Fruit fly (Drosophila melanogaster) whole organism, wandering third instar larva: ENCODE data around the gene IKKbeta.

Experiments
- CrebA ChIP-seq: fragments of 200-800 bp; sonication (Bioruptor generic); optimal IDR thresholded peaks from 2 replicates; lab custom pipeline; 2016; ENCODE audit warnings: missing biosample characterization, mild to moderate bottlenecking, missing genetic modification characterization, borderline replicate concordance
- GATAd ChIP-seq: sonication (Bioruptor generic); optimal IDR thresholded peaks from 2 replicates; lab custom pipeline; 2016; ENCODE audit warnings: missing biosample characterization, missing genetic modification characterization
- Hr78 ChIP-seq: fragments of >200 bp; optimal IDR thresholded peaks from 2 replicates; lab custom pipeline; 2017; ENCODE audit warnings: missing biosample characterization, missing genetic modification characterization
- br ChIP-seq: fragments of 200-800 bp; sonication (Bioruptor generic); optimal IDR thresholded peaks from 2 replicates; lab custom pipeline; 2016; ENCODE audit warnings: missing biosample characterization, missing genetic modification characterization
- dl ChIP-seq, 2 experiments: fragments of 175-275, 200-275 bp in 1 of 2; fragments of 200-275 bp in 1 of 2; sonication (Bioruptor generic); optimal IDR thresholded peaks; lab custom pipeline; 2018; ENCODE audit warnings: mild to moderate bottlenecking in 2 of 2, missing biosample characterization in 2 of 2, missing genetic modification characterization in 2 of 2, moderate library complexity in 2 of 2; ENCODE audit not compliant: partially characterized antibody in 2 of 2, insufficient read depth in 1 of 2
- foxo ChIP-seq, 2 experiments: fragments of 200-800 bp; sonication (Bioruptor generic); optimal IDR thresholded peaks; 2 replicates in 1 of 2; 3 replicates in 1 of 2; lab custom pipeline; 2016 to 2017; ENCODE audit warnings: missing biosample characterization in 2 of 2, missing genetic modification characterization in 2 of 2
- pan ChIP-seq: fragments of >200 bp; optimal IDR thresholded peaks from 2 replicates; lab custom pipeline; 2017
- psq ChIP-seq: fragments of 200-800 bp; sonication (Bioruptor generic); optimal IDR thresholded peaks from 3 replicates; lab custom pipeline; 2017; ENCODE audit warnings: missing biosample characterization, mild to moderate bottlenecking, missing genetic modification characterization, moderate library complexity
- usp ChIP-seq: fragments of >200 bp; optimal IDR thresholded peaks from 2 replicates; lab custom pipeline; 2017; ENCODE audit warnings: missing biosample characterization, missing genetic modification characterization

DNA sequence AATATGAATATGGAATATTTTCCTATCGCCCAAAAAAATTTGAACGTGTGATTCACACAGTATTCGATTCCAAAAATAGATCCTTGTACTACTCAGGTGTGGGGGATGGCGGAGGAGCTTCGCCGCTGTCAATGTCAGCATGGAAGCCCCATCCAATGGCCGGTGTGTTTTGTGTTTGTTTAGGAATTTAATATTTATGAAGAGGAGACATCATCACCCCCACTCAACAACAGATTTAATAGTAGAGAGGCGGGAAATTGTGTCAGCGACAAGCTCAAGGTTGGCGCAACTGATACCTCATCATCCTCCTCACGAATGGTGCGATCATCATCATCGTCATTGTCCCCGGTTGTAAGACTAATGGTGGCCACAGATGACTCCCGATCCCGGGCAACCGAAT lies 24.9 kb upstream of the IKKbeta start:
- TF ChIP-seq br (GFP tag; lab: Kevin White, UChicago) (no peak), dl (GFP tag; optimal IDR thresholded peaks at IDR 0.05; lab: Kevin White, UChicago; ENCODE audit: insufficient read depth in 1 of 2, partially characterized antibody in 2 of 2) (no peak), Hr78 (GFP tag; lab: Kevin White, UChicago) (no peak), usp (GFP tag; lab: Kevin White, UChicago) (no peak), CrebA (GFP tag; lab: Kevin White, UChicago) (no peak), pan (lab: Kevin White, UChicago) (no peak), GATAd (GFP tag; lab: Kevin White, UChicago) (no peak), foxo (GFP tag; optimal IDR thresholded peaks at IDR 0.05; lab: Kevin White, UChicago) (no peak), psq (GFP tag; lab: Kevin White, UChicago) (no peak)
